Worm (Caenorhabditis elegans): ENCODE measurements around the gene F13E9.16.

The F13E9.16 gene

DNA sequence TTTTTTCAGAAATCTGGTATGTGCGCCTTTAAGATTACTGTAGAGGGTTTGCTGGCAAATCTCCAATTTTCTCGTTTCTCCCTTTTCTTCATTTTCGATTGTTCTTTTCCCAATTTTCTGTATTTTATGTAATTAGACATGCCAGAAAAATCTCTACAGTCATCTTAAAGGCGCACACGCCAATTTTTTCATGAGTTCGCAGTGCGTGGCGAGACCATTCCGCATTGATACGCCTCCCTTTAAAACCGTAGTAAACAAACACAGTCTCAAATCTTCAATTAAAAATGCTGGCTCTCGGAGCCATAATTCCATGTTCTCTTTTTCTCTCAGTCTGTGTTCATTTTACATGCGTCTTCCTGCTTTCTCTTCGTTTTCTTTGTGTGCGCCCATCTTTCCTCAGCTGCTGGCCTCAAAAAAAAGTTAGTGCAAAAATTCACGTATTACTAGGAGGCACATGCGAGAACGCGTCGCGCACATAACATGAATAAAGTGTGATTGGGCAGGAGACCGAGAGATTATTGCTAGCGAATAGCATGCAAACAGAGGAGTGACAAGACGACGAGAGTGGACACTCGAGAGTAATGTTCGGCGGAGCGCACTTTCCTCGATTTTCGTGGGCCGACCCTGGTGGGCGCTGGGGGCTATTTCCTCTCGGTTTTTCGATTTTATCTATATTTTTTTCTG lies 31.8 kb upstream of the F13E9.16 start (continued):
- no peak for TF ChIP-seq zip-4 (GFP tag; optimal IDR thresholded peaks at IDR 0.05)

DNA sequence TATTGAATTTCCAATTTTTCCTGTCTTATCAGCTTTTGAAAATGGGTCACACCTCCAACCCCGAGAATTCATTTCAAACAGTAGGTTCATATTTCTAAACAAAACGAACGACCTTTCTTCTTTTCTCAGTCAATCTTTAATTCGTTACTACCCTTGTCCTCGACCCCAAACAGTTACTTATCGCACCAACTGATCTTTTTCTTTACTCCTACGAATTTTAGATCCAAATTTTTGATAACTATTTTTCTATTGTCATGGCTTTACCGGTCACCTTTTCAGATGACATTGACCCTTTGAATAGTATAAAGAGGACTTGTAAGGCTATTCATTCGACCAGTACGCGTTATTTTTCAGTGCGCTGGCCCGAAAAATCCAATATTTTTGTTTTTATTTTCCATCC lies 28.9 kb upstream of the F13E9.16 start:
- no peak for TF ChIP-seq efl-1 (optimal IDR thresholded peaks at IDR 0.05)
- TF ChIP-seq efl-1 (GFP tag; optimal IDR thresholded peaks at IDR 0.05 in 1 of 2): no peak
- TF ChIP-seq aha-1 (tag; optimal IDR thresholded peaks at IDR 0.05): no peak
- TF ChIP-seq nhr-90 (tag; optimal IDR thresholded peaks at IDR 0.05; ENCODE audit: poor library complexity): no peak
- no peak for TF ChIP-seq nhr-77 (tag; optimal IDR thresholded peaks at IDR 0.05)
- no peak for TF ChIP-seq hlh-17 (GFP tag; optimal IDR thresholded peaks at IDR 0.05; ENCODE audit: borderline replicate concordance)
- no peak for TF ChIP-seq unc-62 (GFP tag; optimal IDR thresholded peaks at IDR 0.05)
- peak; percentile 49 for TF ChIP-seq nhr-85 (tag)

DNA sequence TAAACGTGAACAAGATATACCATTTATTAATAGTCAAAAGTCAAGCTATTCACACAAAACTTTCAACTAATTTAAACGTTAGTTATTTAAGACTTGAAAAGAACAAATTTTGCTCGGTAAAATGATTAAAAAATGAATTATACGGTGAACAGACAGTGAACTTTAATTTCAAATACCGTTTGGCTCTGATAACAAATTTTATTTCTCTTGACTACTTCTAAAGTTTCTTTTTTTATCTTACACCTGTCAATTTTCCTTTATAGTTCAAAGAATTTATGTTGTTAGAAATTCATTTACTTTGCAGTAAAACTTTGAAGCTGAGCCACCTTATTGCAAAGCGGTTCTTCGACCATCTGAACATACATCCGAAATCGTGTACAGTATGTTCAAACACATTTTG lies 28.2 kb upstream of the F13E9.16 start, which contains the start of gene ZK593.3:
Gene ZK593.3 (plus strand): TSS at position 301 of the 400 bp plus-strand sequence.
- no peak for TF ChIP-seq pqm-1 (tag; optimal IDR thresholded peaks at IDR 0.05)
- no peak for TF ChIP-seq lin-15B (tag; optimal IDR thresholded peaks at IDR 0.05)
- TF ChIP-seq nhr-71 (tag; optimal IDR thresholded peaks at IDR 0.05): no peak

DNA sequence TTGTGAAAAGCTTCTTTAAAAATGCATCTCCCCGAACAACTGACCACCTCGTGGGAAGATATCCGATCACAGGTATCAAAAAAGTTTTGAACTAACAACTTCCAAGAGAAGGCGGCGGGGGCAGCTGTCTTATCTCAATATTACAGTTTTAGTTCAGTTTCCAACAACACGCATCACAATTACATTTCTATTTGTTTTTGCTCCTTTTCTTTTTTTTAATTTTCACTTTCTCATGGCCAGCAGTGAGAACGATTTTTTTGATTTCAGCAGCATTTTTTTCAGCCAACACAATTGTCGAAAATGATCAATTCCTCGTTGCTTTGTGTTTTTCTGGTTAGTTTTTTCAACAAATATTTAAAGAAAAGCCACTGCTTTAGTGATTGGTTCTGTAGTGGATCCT lies 25.9 kb upstream of the F13E9.16 start, which contains the start of gene ZK593.2:
Gene ZK593.2 (plus strand): TSS at position 301 of the 400 bp plus-strand sequence.
- TF ChIP-seq fos-1 (tag; optimal IDR thresholded peaks at IDR 0.05) (no peak), ceh-63 (GFP tag; optimal IDR thresholded peaks at IDR 0.05) (no peak), pag-3 (tag; optimal IDR thresholded peaks at IDR 0.05; ENCODE audit: borderline replicate concordance, insufficient read depth) (no peak), egl-27 (tag; optimal IDR thresholded peaks at IDR 0.05) (no peak), fkh-8 (tag; optimal IDR thresholded peaks at IDR 0.05) (no peak), alr-1 (tag; optimal IDR thresholded peaks at IDR 0.05; ENCODE audit: borderline replicate concordance) (no peak), nhr-77 (tag; optimal IDR thresholded peaks at IDR 0.05) (no peak), nhr-90 (tag; optimal IDR thresholded peaks at IDR 0.05; ENCODE audit: poor library complexity) (no peak), grh-1 (GFP tag; IDR thresholded peaks at IDR 0.05) (no peak), isw-1 (GFP tag; IDR thresholded peaks at IDR 0.05) (no peak), irx-1 (tag; optimal IDR thresholded peaks at IDR 0.05) (no peak), xbp-1 (tag; optimal IDR thresholded peaks at IDR 0.05) (no peak), unc-98 (GFP tag; IDR thresholded peaks at IDR 0.05) (no peak), hpl-2 (GFP tag; optimal IDR thresholded peaks at IDR 0.05) (no peak), aly-2 (tag; optimal IDR thresholded peaks at IDR 0.05) (no peak), F16B12.6 (tag; optimal IDR thresholded peaks at IDR 0.05) (no peak)

DNA sequence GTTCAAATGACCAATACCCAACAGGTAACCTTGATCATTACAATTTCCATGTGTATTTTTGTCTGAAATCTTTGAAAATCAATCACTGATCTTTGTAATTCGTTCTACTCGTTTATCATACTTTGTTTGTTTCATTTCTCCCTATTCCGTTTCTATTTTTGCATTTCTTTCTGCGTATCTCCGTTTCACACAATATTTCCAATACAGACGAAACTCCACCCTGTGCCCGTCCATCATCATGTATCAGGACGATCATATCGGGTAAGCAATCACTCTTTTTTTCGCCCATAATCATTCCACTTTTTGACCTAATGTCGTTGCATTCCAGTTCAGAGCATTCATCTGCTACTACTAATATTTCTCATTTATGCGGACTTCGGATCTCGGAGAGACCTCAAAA lies 22.5 kb upstream of the F13E9.16 start, which contains the start of gene pyk-2:
Gene pyk-2 (plus strand): TSS at position 206 of the 400 bp plus-strand sequence.
- no peak for TF ChIP-seq ceh-82 (tag; optimal IDR thresholded peaks at IDR 0.05)
- no peak for TF ChIP-seq snpc-4 (tag; optimal IDR thresholded peaks at IDR 0.05)
- no peak for TF ChIP-seq ces-1 (GFP tag; optimal IDR thresholded peaks at IDR 0.05)
- no peak for TF ChIP-seq nhr-84 (tag; optimal IDR thresholded peaks at IDR 0.05)
- TF ChIP-seq nhr-19 (GFP tag; conservative IDR thresholded peaks at IDR 0.05): peak; percentile 26
- TF ChIP-seq ceh-8 (GFP tag; optimal IDR thresholded peaks at IDR 0.05): no peak
- no peak for TF ChIP-seq grh-1 (GFP tag; IDR thresholded peaks at IDR 0.05)
- TF ChIP-seq nhr-71 (tag; optimal IDR thresholded peaks at IDR 0.05): peak; percentile 56
- TF ChIP-seq lin-13 (GFP tag; optimal IDR thresholded peaks at IDR 0.05): no peak
- TF ChIP-seq pag-3 (tag; optimal IDR thresholded peaks at IDR 0.05; ENCODE audit: borderline replicate concordance, insufficient read depth): no peak
- peak; percentile 88 for TF ChIP-seq nhr-85 (tag)
- no peak for TF ChIP-seq irx-1 (tag; optimal IDR thresholded peaks at IDR 0.05)
- no peak for TF ChIP-seq ztf-11 (tag; optimal IDR thresholded peaks at IDR 0.05)
- no peak for TF ChIP-seq mdl-1 (tag; optimal IDR thresholded peaks at IDR 0.05)
- no peak for TF ChIP-seq dsc-1 (tag; optimal IDR thresholded peaks at IDR 0.05)
- TF ChIP-seq elt-3 (tag; optimal IDR thresholded peaks at IDR 0.05): peak in 3 of 6 experiments; percentile 29 to 65 (median 64)
- no peak for TF ChIP-seq fkh-10 (GFP tag; optimal IDR thresholded peaks at IDR 0.05)
- TF ChIP-seq lin-35 (GFP tag; optimal IDR thresholded peaks at IDR 0.05): peak in 1 of 2 experiments; percentile 29
- TF ChIP-seq nhr-77 (tag; optimal IDR thresholded peaks at IDR 0.05): no peak
- no peak for TF ChIP-seq Y116A8C.19 (tag; optimal IDR thresholded peaks at IDR 0.05; ENCODE audit: borderline replicate concordance)
- TF ChIP-seq skn-1 (tag; optimal IDR thresholded peaks at IDR 0.05): no peak
- TF ChIP-seq tbx-2 (tag; optimal IDR thresholded peaks at IDR 0.05): peak; percentile 19
- TF ChIP-seq efl-1 (optimal IDR thresholded peaks at IDR 0.05): no peak
- TF ChIP-seq efl-1 (GFP tag; optimal IDR thresholded peaks at IDR 0.05 in 1 of 2): peak in 1 of 2 experiments; percentile 75
- TF ChIP-seq lin-14 (GFP tag; optimal IDR thresholded peaks at IDR 0.05): peak; percentile 59
- peak; percentile 22 for TF ChIP-seq nhr-90 (tag; optimal IDR thresholded peaks at IDR 0.05; ENCODE audit: poor library complexity)

Measured in whole organism, L1 larva.